Fruit fly (Drosophila melanogaster): ENCODE measurements around the gene Vps16A.

The Vps16A gene

DNA sequence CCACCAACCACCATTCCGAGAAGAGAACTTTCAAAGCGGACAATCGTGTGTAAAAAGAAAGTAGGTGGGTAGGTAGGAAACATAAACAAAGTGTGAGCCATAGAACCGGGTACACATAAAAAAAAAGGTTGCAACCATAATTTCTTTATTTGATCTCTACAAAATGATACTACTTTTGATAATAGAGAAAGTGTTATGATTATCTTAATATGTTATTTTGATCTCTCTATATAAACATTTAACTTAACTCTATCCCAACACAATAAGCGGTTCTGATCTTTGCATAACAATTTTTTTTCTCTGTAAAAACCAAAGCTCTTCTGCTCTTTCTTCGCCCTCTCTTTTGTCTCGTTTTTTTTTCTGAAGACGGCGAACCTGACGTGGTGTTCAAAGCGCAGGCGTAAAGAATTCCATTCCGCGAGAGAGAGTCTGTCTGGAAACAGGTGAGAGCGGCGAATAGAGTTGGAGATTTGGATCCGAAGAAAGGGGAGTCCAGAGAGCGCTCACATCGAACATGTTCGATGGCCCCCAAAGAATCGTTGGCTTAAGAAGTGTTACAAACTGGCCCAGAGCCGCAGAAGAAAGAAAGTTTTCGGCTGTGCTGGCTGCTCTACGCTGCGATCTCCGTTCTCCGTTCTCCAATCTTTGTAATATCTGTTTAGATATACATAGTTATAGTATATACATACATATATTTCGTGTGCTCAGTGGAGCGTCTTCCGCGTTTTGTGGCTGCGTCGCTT is 19.8 kb upstream of the Vps16A start (continued):
- TF ChIP-seq CG9609 (GFP tag; optimal IDR thresholded peaks at IDR 0.05) (no peak), D (optimal IDR thresholded peaks at IDR 0.05) (no peak), D (GFP tag; optimal IDR thresholded peaks at IDR 0.05) (peak; percentile 78), btn (GFP tag; optimal IDR thresholded peaks at IDR 0.05) (peak; percentile 27), Dad (GFP tag; optimal IDR thresholded peaks at IDR 0.05) (peak; percentile 31), BEAF-32 (GFP tag; optimal IDR thresholded peaks at IDR 0.05) (no peak), knrl (GFP tag; IDR thresholded peaks at IDR 0.05; ENCODE audit: partially characterized antibody) (no peak), unpg (GFP tag; optimal IDR thresholded peaks at IDR 0.05) (peak; percentile 76), vnd (GFP tag; IDR thresholded peaks at IDR 0.05; ENCODE audit: partially characterized antibody) (no peak), ci (GFP tag; IDR thresholded peaks at IDR 0.05) (peak; percentile 78), luna (GFP tag; optimal IDR thresholded peaks at IDR 0.05) (no peak), scrt (GFP tag; optimal IDR thresholded peaks at IDR 0.05) (no peak), dati (GFP tag; IDR thresholded peaks at IDR 0.05) (no peak), CG1529 (GFP tag; optimal IDR thresholded peaks at IDR 0.05) (peak; percentile 84), phol (tag; optimal IDR thresholded peaks at IDR 0.05) (peak; percentile 72), NfI (GFP tag; optimal IDR thresholded peaks at IDR 0.05) (peak; percentile 36), CG6791 (GFP tag; IDR thresholded peaks at IDR 0.05; ENCODE audit: partially characterized antibody) (no peak), ken (GFP tag; IDR thresholded peaks at IDR 0.05) (peak; percentile 37; the same call in 1 of the 3 replicates), CG3995 (GFP tag; optimal IDR thresholded peaks at IDR 0.05) (no peak), Poxn (GFP tag; IDR thresholded peaks at IDR 0.05) (no peak), CG4360 (GFP tag; IDR thresholded peaks at IDR 0.05) (no peak), twi (tag; optimal IDR thresholded peaks at IDR 0.05) (peak; percentile 21), CG18599 (GFP tag; optimal IDR thresholded peaks at IDR 0.05) (peak; percentile 18), CG8281 (tag; optimal IDR thresholded peaks at IDR 0.05) (no peak), fd96Cb (tag; optimal IDR thresholded peaks at IDR 0.05) (peak; percentile 69), onecut (GFP tag; IDR thresholded peaks at IDR 0.05) (peak; percentile 53), ERR (GFP tag; optimal IDR thresholded peaks at IDR 0.05) (no peak), kay (GFP tag; optimal IDR thresholded peaks at IDR 0.05) (peak; percentile 44), ttk (GFP tag; IDR thresholded peaks at IDR 0.05) (0 out of 2 replicates have a peak, but pooled peaks have one; percentile 58), Atf6 (GFP tag; IDR thresholded peaks at IDR 0.05) (peak; percentile 53; the same call in 1 of the 2 replicates), Hr39 (optimal IDR thresholded peaks at IDR 0.05) (no peak), chm (GFP tag; IDR thresholded peaks at IDR 0.05) (peak; percentile 65; the same call in 1 of the 2 replicates), Adf1 (GFP tag; IDR thresholded peaks at IDR 0.05) (no peak), Lim3 (GFP tag; IDR thresholded peaks at IDR 0.05) (no peak), CG6654 (GFP tag; optimal IDR thresholded peaks at IDR 0.05) (peak; percentile 25), CG10147 (GFP tag; optimal IDR thresholded peaks at IDR 0.05) (no peak), Pdp1 (GFP tag; optimal IDR thresholded peaks at IDR 0.05) (peak; percentile 54 to 56), MBD-R2 (GFP tag; IDR thresholded peaks at IDR 0.05) (no peak), prd (optimal IDR thresholded peaks at IDR 0.05) (no peak), prd (GFP tag; IDR thresholded peaks at IDR 0.05) (peak; percentile 73), CG10462 (GFP tag; optimal IDR thresholded peaks at IDR 0.05) (peak; percentile 30), Hr51 (GFP tag; optimal IDR thresholded peaks at IDR 0.05) (peak in 1 of 2 experiments; percentile 2), az2 (GFP tag; optimal IDR thresholded peaks at IDR 0.05) (peak; percentile 67), hbn (GFP tag; IDR thresholded peaks at IDR 0.05; ENCODE audit: partially characterized antibody) (no peak), Camta (GFP tag; optimal IDR thresholded peaks at IDR 0.05) (peak; percentile 45), ro (GFP tag; IDR thresholded peaks at IDR 0.05) (0 out of 2 replicates have a peak, but pooled peaks have one; percentile 20), CG6254 (GFP tag; optimal IDR thresholded peaks at IDR 0.05) (peak; percentile 78), CG15479 (GFP tag; optimal IDR thresholded peaks at IDR 0.05) (no peak), CG2199 (GFP tag; IDR thresholded peaks at IDR 0.05) (no peak), Dip2 (GFP tag; IDR thresholded peaks at IDR 0.05) (no peak)
